Worm (Caenorhabditis elegans) whole organism, L2 larva: Measurements from ENCODE around the gene clec-217.

Experiments
- F13H6.1 ChIP-seq: sonication (generic microtip); optimal IDR thresholded peaks from 2 replicates; lab custom pipeline; 2016; ENCODE audit warnings: missing genetic modification characterization, missing compliant biosample characterization
- R02D3.7 ChIP-seq: fragments of 150-350 bp; optimal IDR thresholded peaks from 2 replicates; lab custom pipeline; 2014; ENCODE audit warnings: missing biosample characterization, missing genetic modification characterization
- Y55F3AM.14 ChIP-seq: fragments of 200-800 bp; sonication (Bioruptor generic); optimal IDR thresholded peaks from 2 replicates; lab custom pipeline; 2018; ENCODE audit warnings: mild to moderate bottlenecking, missing genetic modification characterization, missing compliant biosample characterization
- ZK546.5 ChIP-seq: sonication (generic microtip); optimal IDR thresholded peaks from 2 replicates; lab custom pipeline; 2017; ENCODE audit warnings: missing biosample characterization, missing genetic modification characterization
- ama-1 ChIP-seq: fragments of 150-350 bp; optimal IDR thresholded peaks from 2 replicates; lab custom pipeline; 2018; ENCODE audit warnings: inconsistent platforms
- ceh-82 ChIP-seq: fragments of 150-350 bp; optimal IDR thresholded peaks from 2 replicates; lab custom pipeline; 2014; ENCODE audit warnings: missing biosample characterization, missing genetic modification characterization
- crh-2 ChIP-seq: sonication (generic microtip); optimal IDR thresholded peaks from 2 replicates; lab custom pipeline; 2017; ENCODE audit warnings: missing biosample characterization, missing genetic modification characterization
- dmd-4 ChIP-seq: sonication (generic microtip); optimal IDR thresholded peaks from 2 replicates; lab custom pipeline; 2017; ENCODE audit warnings: missing biosample characterization, missing genetic modification characterization
- egl-27 ChIP-seq: sonication (generic microtip); optimal IDR thresholded peaks from 3 replicates; lab custom pipeline; 2017; ENCODE audit warnings: missing biosample characterization, missing genetic modification reagents, missing genetic modification characterization
- elt-3 ChIP-seq: sonication (generic microtip); optimal IDR thresholded peaks from 2 replicates; lab custom pipeline; 2017; ENCODE audit warnings: missing biosample characterization, missing genetic modification characterization
- gmeb-1 ChIP-seq: fragments of 150-350 bp; optimal IDR thresholded peaks from 2 replicates; lab custom pipeline; 2014; ENCODE audit warnings: missing biosample characterization, missing genetic modification characterization
- lin-11 ChIP-seq: fragments of 150-350 bp; sonication (generic microtip); optimal IDR thresholded peaks from 2 replicates; lab custom pipeline; 2014; ENCODE audit warnings: missing biosample characterization, missing genetic modification characterization, inconsistent platforms, mixed read lengths
- lin-13 ChIP-seq: fragments of 150-350 bp; optimal IDR thresholded peaks from 2 replicates; lab custom pipeline; 2014; ENCODE audit warnings: missing biosample characterization, missing genetic modification reagents, missing genetic modification characterization
- lin-39 ChIP-seq: fragments of 150-350 bp; optimal IDR thresholded peaks from 2 replicates; lab custom pipeline; 2014; ENCODE audit warnings: missing biosample characterization, missing genetic modification reagents, missing genetic modification characterization
- lsy-2 ChIP-seq, 2 experiments: fragments of 150-350 bp in 1 of 2; sonication (generic microtip) in 1 of 2; optimal IDR thresholded peaks; 2 replicates each; lab custom pipeline; 2014 to 2017; ENCODE audit warnings: missing biosample characterization in 2 of 2, missing genetic modification characterization in 2 of 2
- mab-5 ChIP-seq: fragments of 150-350 bp; optimal IDR thresholded peaks from 2 replicates; lab custom pipeline; 2014; ENCODE audit warnings: missing biosample characterization, missing genetic modification characterization
- mbf-1 ChIP-seq: sonication (generic microtip); optimal IDR thresholded peaks from 2 replicates; lab custom pipeline; 2017; ENCODE audit warnings: missing biosample characterization, missing genetic modification characterization
- mdl-1 ChIP-seq, 2 experiments: fragments of 150-350 bp in 1 of 2; sonication (generic microtip) in 1 of 2; optimal IDR thresholded peaks; 2 replicates each; lab custom pipeline; 2017; ENCODE audit warnings: missing biosample characterization in 2 of 2, missing genetic modification characterization in 2 of 2
- nhr-11 ChIP-seq: fragments of 150-350 bp; optimal IDR thresholded peaks from 2 replicates; lab custom pipeline; 2014; ENCODE audit warnings: missing biosample characterization, missing genetic modification characterization
- nhr-12 ChIP-seq: fragments of 150-350 bp; optimal IDR thresholded peaks from 2 replicates; lab custom pipeline; 2014; ENCODE audit warnings: missing biosample characterization, missing genetic modification characterization
- nhr-129 ChIP-seq: fragments of 150-350 bp; optimal IDR thresholded peaks from 2 replicates; lab custom pipeline; 2014; ENCODE audit warnings: missing biosample characterization, missing genetic modification characterization
- nhr-77 ChIP-seq: fragments of 150-350 bp; optimal IDR thresholded peaks from 2 replicates; lab custom pipeline; 2014; ENCODE audit warnings: missing biosample characterization, missing genetic modification characterization
- sem-4 ChIP-seq: fragments of 150-350 bp; optimal IDR thresholded peaks from 2 replicates; lab custom pipeline; 2014; ENCODE audit warnings: missing biosample characterization, missing genetic modification reagents, missing genetic modification characterization
- skn-1 ChIP-seq: sonication (generic microtip); optimal IDR thresholded peaks from 2 replicates; lab custom pipeline; 2017; ENCODE audit warnings: missing biosample characterization, missing genetic modification characterization
- sma-3 ChIP-seq: sonication (generic microtip); optimal IDR thresholded peaks from 2 replicates; lab custom pipeline; 2016; ENCODE audit warnings: missing genetic modification reagents, missing genetic modification characterization, missing compliant biosample characterization
- snpc-4 ChIP-seq: fragments of 150-350 bp; optimal IDR thresholded peaks from 2 replicates; lab custom pipeline; 2014; ENCODE audit warnings: missing biosample characterization, missing genetic modification characterization
- unc-39 ChIP-seq: fragments of 150-350 bp; optimal IDR thresholded peaks from 2 replicates; lab custom pipeline; 2014; ENCODE audit warnings: missing biosample characterization, missing genetic modification characterization
- unc-55 ChIP-seq: fragments of 150-350 bp; sonication (generic microtip); optimal IDR thresholded peaks from 3 replicates; lab custom pipeline; 2014; ENCODE audit warnings: missing biosample characterization, missing genetic modification reagents, missing genetic modification characterization
- unc-62 ChIP-seq: fragments of 150-350 bp; optimal IDR thresholded peaks from 2 replicates; lab custom pipeline; 2014; ENCODE audit warnings: missing biosample characterization, missing genetic modification reagents, missing genetic modification characterization
- zag-1 ChIP-seq: fragments of 150-350 bp; optimal IDR thresholded peaks from 2 replicates; lab custom pipeline; 2014; ENCODE audit warnings: missing biosample characterization, missing genetic modification characterization
- ztf-1 ChIP-seq: fragments of 200-800 bp; sonication (Bioruptor generic); conservative IDR thresholded peaks from 2 replicates; pipeline ENCODE4 v1.3.6; 2022; ENCODE audit warnings: missing genetic modification characterization, missing compliant biosample characterization
- ztf-11 ChIP-seq: sonication (generic microtip); optimal IDR thresholded peaks from 2 replicates; lab custom pipeline; 2017; ENCODE audit warnings: missing biosample characterization, missing genetic modification characterization

clec-217 gene

DNA sequence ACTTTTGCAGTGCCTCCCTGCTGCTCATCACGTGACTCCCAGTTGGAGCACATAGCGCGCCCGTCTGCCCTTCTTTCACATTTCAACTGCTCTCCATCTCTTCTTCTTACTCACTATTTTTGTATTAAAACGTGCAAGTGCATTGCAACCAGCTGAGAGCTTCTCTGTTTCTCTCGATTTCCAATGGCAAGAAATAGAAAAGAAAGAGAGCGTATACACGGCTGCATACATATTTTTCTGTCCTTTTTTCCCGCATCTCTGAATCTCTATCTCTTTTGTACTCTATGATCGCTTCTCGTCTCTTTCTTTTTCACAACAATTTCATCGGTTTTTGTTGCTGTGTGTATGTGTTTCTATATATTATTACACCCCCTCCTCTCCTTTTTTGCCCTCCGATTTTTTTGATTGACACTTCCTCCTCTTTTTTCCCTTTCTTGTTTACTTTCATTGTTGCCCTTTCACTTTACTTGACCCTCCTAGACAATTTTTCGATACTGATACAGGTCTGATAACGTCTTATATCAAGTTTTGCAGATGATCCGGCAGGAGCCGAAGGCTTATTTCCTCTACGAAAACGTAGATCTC lies 42.4 kb upstream of the clec-217 start, which contains the start of gene Y97E10AR.1 (continued):
- peak; percentile 29 for TF ChIP-seq sma-3 (GFP tag; lab: Kevin White, UChicago)
- TF ChIP-seq ztf-11 (tag; lab: Kevin White, UChicago): no peak
- TF ChIP-seq mdl-1 (tag; optimal IDR thresholded peaks at IDR 0.05; lab: Kevin White, UChicago): peak in 1 of 2 experiments; percentile 86
- no peak for TF ChIP-seq dmd-4 (tag; lab: Kevin White, UChicago)
- no peak for TF ChIP-seq ama-1 (lab: Kevin White, UChicago)
- TF ChIP-seq elt-3: no peak
- no peak for TF ChIP-seq nhr-77
- peak; percentile 73 for TF ChIP-seq mab-5 (tag; lab: Kevin White, UChicago)
- peak; percentile 33 to 84 for TF ChIP-seq lsy-2 (tag; optimal IDR thresholded peaks at IDR 0.05; lab: Kevin White, UChicago)
- peak; percentile 96 for TF ChIP-seq unc-55
- TF ChIP-seq unc-39 (tag; lab: Kevin White, UChicago): no peak
- no peak for TF ChIP-seq unc-62 (GFP tag; lab: Kevin White, UChicago)
- no peak for TF ChIP-seq lin-39 (tag; lab: Kevin White, UChicago)

DNA sequence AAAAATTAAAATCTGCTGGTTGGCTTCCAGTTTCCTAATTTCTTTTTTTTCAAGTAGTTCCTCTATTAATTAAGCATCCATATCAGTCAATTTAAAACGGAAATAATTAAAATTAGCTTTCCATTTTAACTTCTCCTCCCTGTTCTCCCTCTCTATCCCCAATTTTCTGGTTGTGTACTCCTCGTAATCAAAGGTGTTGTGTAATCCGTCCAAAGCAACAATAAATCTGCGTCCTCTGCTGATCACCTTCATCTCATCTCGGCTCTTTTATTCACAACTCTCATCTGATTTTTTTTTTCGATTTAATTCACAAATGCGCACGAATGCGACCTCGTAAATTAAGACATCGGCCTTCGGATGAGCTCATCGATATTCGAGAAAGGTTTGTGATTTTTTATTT lies 37.2 kb upstream of the clec-217 start, which contains the start of gene Y97E10AR.2:
Y97E10AR.2 (plus strand) TSS at position 301 of the 400 bp plus-strand sequence.
- TF ChIP-seq nhr-12 (tag; lab: Kevin White, UChicago) (no peak), ztf-11 (tag; lab: Kevin White, UChicago) (no peak), ZK546.5 (tag; lab: Kevin White, UChicago) (no peak), snpc-4 (tag; lab: Kevin White, UChicago) (no peak), ztf-1 (no peak), skn-1 (tag; lab: Kevin White, UChicago) (no peak), Y55F3AM.14 (GFP tag; lab: Kevin White, UChicago) (no peak), lin-11 (tag; lab: Kevin White, UChicago) (no peak)

DNA sequence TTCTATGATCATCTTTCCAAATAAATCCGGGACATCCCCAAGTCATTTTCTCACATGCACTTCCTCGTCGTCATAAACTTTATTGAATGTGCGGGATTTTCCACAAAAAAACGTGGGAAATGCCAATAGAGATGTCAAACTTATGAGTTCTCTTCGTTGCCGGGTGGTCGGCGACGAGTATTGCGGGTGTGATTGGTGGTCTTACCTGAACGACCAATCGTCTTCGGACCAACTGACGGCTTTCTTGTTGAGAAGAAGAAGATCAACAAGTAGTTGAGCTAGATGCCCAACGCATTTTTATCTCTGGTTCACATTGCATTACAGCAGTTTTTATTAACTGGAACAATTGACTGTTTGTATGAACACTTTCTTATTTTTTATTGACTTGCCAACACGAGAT lies 36.5 kb upstream of the clec-217 start:
- no peak for TF ChIP-seq nhr-129
- no peak for TF ChIP-seq unc-62 (GFP tag; lab: Kevin White, UChicago)
- no peak for TF ChIP-seq mab-5 (tag; lab: Kevin White, UChicago)
- TF ChIP-seq lin-11 (tag; lab: Kevin White, UChicago): no peak
- no peak for TF ChIP-seq gmeb-1
- no peak for TF ChIP-seq ceh-82 (tag; lab: Kevin White, UChicago)
- TF ChIP-seq egl-27 (tag; lab: Kevin White, UChicago): no peak
- TF ChIP-seq nhr-77: no peak
- no peak for TF ChIP-seq lin-13 (GFP tag; lab: Kevin White, UChicago)
- TF ChIP-seq lin-39 (tag; lab: Kevin White, UChicago): no peak

ce11 chrV:7994570-7994969 lies 35.9 kb upstream of the clec-217 start, which contains the start of gene ceh-76:
Gene ceh-76 (minus strand): TSS chrV:7994670.
- TF ChIP-seq crh-2 (tag; lab: Kevin White, UChicago) (no peak), nhr-129 (no peak)
- TF ChIP-seq, all 48 proteins: peak for 0

DNA sequence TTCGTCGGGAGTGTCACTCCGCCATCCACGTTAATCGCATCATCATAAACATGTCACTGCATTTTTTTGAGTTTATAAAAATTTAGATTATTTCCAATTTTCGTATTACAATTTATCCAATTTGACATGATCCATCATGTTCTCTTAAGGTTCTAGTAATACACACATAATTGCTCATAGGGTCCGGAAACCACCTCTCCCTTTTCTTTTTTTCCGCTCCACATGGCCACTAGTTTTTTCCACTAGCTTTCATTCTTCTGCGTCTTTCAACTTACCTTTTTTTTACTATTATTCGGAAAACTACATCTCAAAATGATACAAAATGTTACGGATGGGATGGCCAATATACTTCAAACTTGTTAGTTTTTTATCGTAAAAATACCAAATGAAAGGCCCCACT lies 27.2 kb upstream of the clec-217 start, which contains the start of gene Y97E10AL.1:
Y97E10AL.1 (plus strand) TSS at position 301 of the 400 bp plus-strand sequence.
- TF ChIP-seq zag-1: no peak
- no peak for TF ChIP-seq unc-55
- no peak for TF ChIP-seq snpc-4 (tag; lab: Kevin White, UChicago)
- no peak for TF ChIP-seq sma-3 (GFP tag; lab: Kevin White, UChicago)
- TF ChIP-seq nhr-129: no peak
- no peak for TF ChIP-seq F13H6.1 (tag; lab: Kevin White, UChicago)
- no peak for TF ChIP-seq R02D3.7
- no peak for TF ChIP-seq sem-4 (tag; lab: Kevin White, UChicago)
- TF ChIP-seq mbf-1: no peak
- no peak for TF ChIP-seq nhr-11
- no peak for TF ChIP-seq gmeb-1
- TF ChIP-seq, all 48 proteins: peak for 0
